Worm (Caenorhabditis elegans) whole organism, L2 larva: Measurements from ENCODE around the gene asp-2.

ENCODE experiments used
- C34F6.9 ChIP-seq: fragments of 150-350 bp; optimal IDR thresholded peaks from 2 replicates; lab custom pipeline; 2014; ENCODE audit warnings: missing biosample characterization, missing genetic modification characterization
- R02D3.7 ChIP-seq: fragments of 150-350 bp; optimal IDR thresholded peaks from 2 replicates; lab custom pipeline; 2014; ENCODE audit warnings: missing biosample characterization, missing genetic modification characterization
- Y55F3AM.14 ChIP-seq: fragments of 200-800 bp; sonication (Bioruptor generic); optimal IDR thresholded peaks from 2 replicates; lab custom pipeline; 2018; ENCODE audit warnings: mild to moderate bottlenecking, missing genetic modification characterization, missing compliant biosample characterization
- ZK546.5 ChIP-seq: sonication (generic microtip); optimal IDR thresholded peaks from 2 replicates; lab custom pipeline; 2017; ENCODE audit warnings: missing biosample characterization, missing genetic modification characterization
- alr-1 ChIP-seq: fragments of 150-350 bp; optimal IDR thresholded peaks from 2 replicates; lab custom pipeline; 2014; ENCODE audit warnings: missing biosample characterization, missing genetic modification characterization
- aly-2 ChIP-seq: fragments of 150-350 bp; optimal IDR thresholded peaks from 2 replicates; lab custom pipeline; 2014; ENCODE audit warnings: missing biosample characterization, missing genetic modification characterization
- ama-1 ChIP-seq: fragments of 150-350 bp; optimal IDR thresholded peaks from 2 replicates; lab custom pipeline; 2018; ENCODE audit warnings: inconsistent platforms
- blmp-1 ChIP-seq: sonication (generic microtip); optimal IDR thresholded peaks from 2 replicates; lab custom pipeline; 2017; ENCODE audit warnings: missing genetic modification characterization, mild to moderate bottlenecking, missing compliant biosample characterization, antibody characterized with exemption, moderate library complexity; ENCODE audit not compliant: insufficient read depth
- ceh-82 ChIP-seq: fragments of 150-350 bp; optimal IDR thresholded peaks from 2 replicates; lab custom pipeline; 2014; ENCODE audit warnings: missing biosample characterization, missing genetic modification characterization
- crh-2 ChIP-seq: sonication (generic microtip); optimal IDR thresholded peaks from 2 replicates; lab custom pipeline; 2017; ENCODE audit warnings: missing biosample characterization, missing genetic modification characterization
- dmd-4 ChIP-seq: sonication (generic microtip); optimal IDR thresholded peaks from 2 replicates; lab custom pipeline; 2017; ENCODE audit warnings: missing biosample characterization, missing genetic modification characterization
- egl-27 ChIP-seq: sonication (generic microtip); optimal IDR thresholded peaks from 3 replicates; lab custom pipeline; 2017; ENCODE audit warnings: missing biosample characterization, missing genetic modification reagents, missing genetic modification characterization
- elt-1 ChIP-seq: fragments of 150-350 bp; optimal IDR thresholded peaks from 2 replicates; lab custom pipeline; 2014; ENCODE audit warnings: missing biosample characterization, missing genetic modification characterization
- elt-3 ChIP-seq: sonication (generic microtip); optimal IDR thresholded peaks from 2 replicates; lab custom pipeline; 2017; ENCODE audit warnings: missing biosample characterization, missing genetic modification characterization
- fos-1 ChIP-seq: fragments of 150-350 bp; optimal IDR thresholded peaks from 2 replicates; lab custom pipeline; 2014; ENCODE audit warnings: missing biosample characterization, missing genetic modification characterization
- gmeb-1 ChIP-seq: fragments of 150-350 bp; optimal IDR thresholded peaks from 2 replicates; lab custom pipeline; 2014; ENCODE audit warnings: missing biosample characterization, missing genetic modification characterization
- lin-11 ChIP-seq: fragments of 150-350 bp; sonication (generic microtip); optimal IDR thresholded peaks from 2 replicates; lab custom pipeline; 2014; ENCODE audit warnings: missing biosample characterization, missing genetic modification characterization, inconsistent platforms, mixed read lengths
- lin-13 ChIP-seq: fragments of 150-350 bp; optimal IDR thresholded peaks from 2 replicates; lab custom pipeline; 2014; ENCODE audit warnings: missing biosample characterization, missing genetic modification reagents, missing genetic modification characterization
- lin-39 ChIP-seq: fragments of 150-350 bp; optimal IDR thresholded peaks from 2 replicates; lab custom pipeline; 2014; ENCODE audit warnings: missing biosample characterization, missing genetic modification reagents, missing genetic modification characterization
- lsy-2 ChIP-seq, 2 experiments: fragments of 150-350 bp in 1 of 2; sonication (generic microtip) in 1 of 2; optimal IDR thresholded peaks; 2 replicates each; lab custom pipeline; 2014 to 2017; ENCODE audit warnings: missing biosample characterization in 2 of 2, missing genetic modification characterization in 2 of 2
- mab-5 ChIP-seq: fragments of 150-350 bp; optimal IDR thresholded peaks from 2 replicates; lab custom pipeline; 2014; ENCODE audit warnings: missing biosample characterization, missing genetic modification characterization
- mbf-1 ChIP-seq: sonication (generic microtip); optimal IDR thresholded peaks from 2 replicates; lab custom pipeline; 2017; ENCODE audit warnings: missing biosample characterization, missing genetic modification characterization
- mdl-1 ChIP-seq, 2 experiments: fragments of 150-350 bp in 1 of 2; sonication (generic microtip) in 1 of 2; optimal IDR thresholded peaks; 2 replicates each; lab custom pipeline; 2017; ENCODE audit warnings: missing biosample characterization in 2 of 2, missing genetic modification characterization in 2 of 2
- nhr-10 ChIP-seq: sonication (generic microtip); optimal IDR thresholded peaks from 2 replicates; lab custom pipeline; 2017; ENCODE audit warnings: missing biosample characterization, missing genetic modification characterization
- nhr-11 ChIP-seq: fragments of 150-350 bp; optimal IDR thresholded peaks from 2 replicates; lab custom pipeline; 2014; ENCODE audit warnings: missing biosample characterization, missing genetic modification characterization
- nhr-12 ChIP-seq: fragments of 150-350 bp; optimal IDR thresholded peaks from 2 replicates; lab custom pipeline; 2014; ENCODE audit warnings: missing biosample characterization, missing genetic modification characterization
- nhr-129 ChIP-seq: fragments of 150-350 bp; optimal IDR thresholded peaks from 2 replicates; lab custom pipeline; 2014; ENCODE audit warnings: missing biosample characterization, missing genetic modification characterization
- nhr-21 ChIP-seq: fragments of 150-350 bp; optimal IDR thresholded peaks from 2 replicates; lab custom pipeline; 2014; ENCODE audit warnings: missing biosample characterization, missing genetic modification characterization
- nhr-237 ChIP-seq: fragments of 150-350 bp; optimal IDR thresholded peaks from 2 replicates; lab custom pipeline; 2014; ENCODE audit warnings: missing biosample characterization, missing genetic modification characterization
- nhr-25 ChIP-seq: fragments of 150-350 bp; sonication (generic microtip); optimal IDR thresholded peaks from 3 replicates; lab custom pipeline; 2014; ENCODE audit warnings: missing biosample characterization, missing genetic modification characterization
- nhr-77 ChIP-seq: fragments of 150-350 bp; optimal IDR thresholded peaks from 2 replicates; lab custom pipeline; 2014; ENCODE audit warnings: missing biosample characterization, missing genetic modification characterization
- peb-1 ChIP-seq: fragments of 150-350 bp; optimal IDR thresholded peaks from 2 replicates; lab custom pipeline; 2014; ENCODE audit warnings: missing biosample characterization, missing genetic modification characterization
- sem-4 ChIP-seq: fragments of 150-350 bp; optimal IDR thresholded peaks from 2 replicates; lab custom pipeline; 2014; ENCODE audit warnings: missing biosample characterization, missing genetic modification reagents, missing genetic modification characterization
- skn-1 ChIP-seq: sonication (generic microtip); optimal IDR thresholded peaks from 2 replicates; lab custom pipeline; 2017; ENCODE audit warnings: missing biosample characterization, missing genetic modification characterization
- sma-3 ChIP-seq: sonication (generic microtip); optimal IDR thresholded peaks from 2 replicates; lab custom pipeline; 2016; ENCODE audit warnings: missing genetic modification reagents, missing genetic modification characterization, missing compliant biosample characterization
- sma-9 ChIP-seq, 2 experiments: fragments of 150-350 bp in 1 of 2; sonication (generic microtip) in 1 of 2; optimal IDR thresholded peaks; 2 replicates each; lab custom pipeline; 2014 to 2016; ENCODE audit warnings: missing genetic modification characterization in 2 of 2, mild to moderate bottlenecking in 1 of 2, missing biosample characterization in 1 of 2, missing compliant biosample characterization in 1 of 2, missing genetic modification reagents in 1 of 2, moderate library complexity in 1 of 2
- snpc-4 ChIP-seq: fragments of 150-350 bp; optimal IDR thresholded peaks from 2 replicates; lab custom pipeline; 2014; ENCODE audit warnings: missing biosample characterization, missing genetic modification characterization
- unc-39 ChIP-seq: fragments of 150-350 bp; optimal IDR thresholded peaks from 2 replicates; lab custom pipeline; 2014; ENCODE audit warnings: missing biosample characterization, missing genetic modification characterization
- unc-55 ChIP-seq: fragments of 150-350 bp; sonication (generic microtip); optimal IDR thresholded peaks from 3 replicates; lab custom pipeline; 2014; ENCODE audit warnings: missing biosample characterization, missing genetic modification reagents, missing genetic modification characterization
- unc-62 ChIP-seq: fragments of 150-350 bp; optimal IDR thresholded peaks from 2 replicates; lab custom pipeline; 2014; ENCODE audit warnings: missing biosample characterization, missing genetic modification reagents, missing genetic modification characterization
- zag-1 ChIP-seq: fragments of 150-350 bp; optimal IDR thresholded peaks from 2 replicates; lab custom pipeline; 2014; ENCODE audit warnings: missing biosample characterization, missing genetic modification characterization
- ztf-1 ChIP-seq: fragments of 200-800 bp; sonication (Bioruptor generic); conservative IDR thresholded peaks from 2 replicates; pipeline ENCODE4 v1.3.6; 2022; ENCODE audit warnings: missing genetic modification characterization, missing compliant biosample characterization
- ztf-11 ChIP-seq: sonication (generic microtip); optimal IDR thresholded peaks from 2 replicates; lab custom pipeline; 2017; ENCODE audit warnings: missing biosample characterization, missing genetic modification characterization
- ztf-4 ChIP-seq: fragments of 150-350 bp; optimal IDR thresholded peaks from 2 replicates; lab custom pipeline; 2014; ENCODE audit warnings: missing biosample characterization, missing genetic modification characterization

asp-2 gene

ce11 chrV:9224981-9225380, 22.1 kb downstream of the asp-2 start:
- no peak for TF ChIP-seq peb-1
- peak; percentile 74 for TF ChIP-seq blmp-1
- TF ChIP-seq unc-55 (GFP tag; lab: Kevin White, UChicago), result peak; percentile 26
- no peak for TF ChIP-seq nhr-77 (tag; lab: Kevin White, UChicago)
- TF ChIP-seq, all 48 proteins: peak for 2

- TF ChIP-seq elt-1 (tag; lab: Kevin White, UChicago) (no peak), C34F6.9 (peak; percentile 54), lsy-2 (tag; optimal IDR thresholded peaks at IDR 0.05; lab: Kevin White, UChicago) (peak in 1 of 2 experiments; percentile 36), crh-2 (tag; lab: Kevin White, UChicago) (peak; percentile 16), nhr-129 (tag; lab: Kevin White, UChicago) (peak; percentile 8), unc-55 (GFP tag; lab: Kevin White, UChicago) (peak; percentile 49), Y55F3AM.14 (GFP tag; lab: Kevin White, UChicago) (no peak)
These were observed 22.8 kb downstream of the asp-2 start, which contains the start of gene F07C3.2 for ce11 chrV:9225675-9226144. TSS of gene F07C3.2 (plus strand) at chrV:9226094.

DNA sequence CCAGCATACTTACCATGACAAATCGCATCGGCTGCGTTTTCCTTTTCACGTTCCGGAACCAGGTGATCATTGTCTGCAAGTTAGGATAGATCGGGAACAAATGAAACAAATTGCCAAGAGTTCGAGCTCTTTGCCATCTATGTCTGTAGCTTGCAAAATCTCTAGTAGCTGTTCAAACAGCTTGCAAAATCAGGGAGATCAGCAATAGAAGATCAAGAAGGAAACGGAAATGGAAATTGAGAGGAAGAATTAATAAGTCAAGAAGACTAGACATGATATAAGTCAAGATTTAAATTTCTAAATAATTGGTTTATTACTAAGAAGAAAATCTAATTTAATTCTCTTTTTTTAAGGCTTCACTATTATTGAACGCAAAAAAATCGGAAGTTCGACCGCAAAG, 29.4 kb downstream of the asp-2 start, which contains the start of gene F07C3.3:
Gene F07C3.3, minus strand, starts transcription at position 101 of the 400 bp plus-strand sequence.
- TF ChIP-seq alr-1 (tag; lab: Kevin White, UChicago) (no peak), nhr-237 (tag; lab: Kevin White, UChicago) (no peak), nhr-11 (tag; lab: Kevin White, UChicago) (no peak), C34F6.9 (no peak), gmeb-1 (no peak), egl-27 (tag; lab: Kevin White, UChicago) (no peak), peb-1 (no peak), elt-1 (tag; lab: Kevin White, UChicago) (no peak), mbf-1 (tag; lab: Kevin White, UChicago) (no peak), nhr-12 (tag; lab: Kevin White, UChicago) (no peak), fos-1 (tag; lab: Kevin White, UChicago) (no peak)

DNA sequence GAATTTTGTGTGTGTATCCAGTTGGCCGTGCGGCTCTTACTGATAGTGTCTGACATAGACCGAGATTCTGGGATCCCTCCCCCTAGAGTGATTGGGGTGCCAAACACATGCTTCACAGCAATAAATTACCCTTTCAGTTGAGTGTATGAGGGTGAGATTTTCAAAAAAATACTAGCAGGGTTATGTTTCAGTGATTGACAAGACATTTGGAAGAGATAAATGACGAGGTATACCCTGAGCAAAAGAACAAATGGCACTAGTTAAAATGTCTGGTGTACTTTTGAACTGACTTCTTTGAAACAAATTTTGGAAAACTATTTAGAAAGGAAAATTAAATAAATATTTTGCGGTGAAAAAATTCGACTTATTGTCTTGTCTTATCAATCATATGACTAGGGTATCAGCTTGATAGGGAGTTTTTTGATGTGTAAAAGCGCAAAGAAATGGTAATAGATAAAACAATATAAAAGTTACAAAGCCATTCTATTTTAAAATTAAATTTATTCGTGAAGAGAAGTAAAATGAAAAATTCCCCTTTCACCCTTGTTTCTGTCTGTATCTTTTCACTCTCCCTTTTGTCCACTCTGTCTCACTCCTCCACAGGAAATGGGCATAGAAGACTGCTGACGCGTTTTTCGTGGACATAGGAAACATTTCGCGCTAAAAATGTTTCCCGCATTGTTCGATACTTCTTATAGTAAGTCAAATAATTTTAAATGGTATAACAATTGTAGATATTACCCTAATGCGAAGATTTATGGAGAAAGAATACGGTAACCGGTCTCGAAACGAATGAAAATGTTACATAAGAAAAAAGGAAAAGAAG, 40.5 kb downstream of the asp-2 start, which contains the start of gene glo-4:
Gene glo-4, minus strand, starts transcription at position 51 of the 826 bp plus-strand sequence.
- TF ChIP-seq elt-1 (tag; lab: Kevin White, UChicago), result no peak
- TF ChIP-seq ceh-82 (tag; lab: Kevin White, UChicago), result no peak
- peak; percentile 72 for TF ChIP-seq nhr-21 (tag; lab: Kevin White, UChicago)
- TF ChIP-seq lin-39, result no peak
- TF ChIP-seq lsy-2 (tag; optimal IDR thresholded peaks at IDR 0.05; lab: Kevin White, UChicago), result peak; percentile 72 to 91
- no peak for TF ChIP-seq dmd-4 (tag; lab: Kevin White, UChicago)
- TF ChIP-seq ZK546.5 (tag; lab: Kevin White, UChicago), result no peak
- TF ChIP-seq nhr-25 (tag; lab: Kevin White, UChicago), result no peak
- TF ChIP-seq ztf-1, result no peak
- no peak for TF ChIP-seq zag-1 (tag; lab: Kevin White, UChicago)
- TF ChIP-seq nhr-10 (tag; lab: Kevin White, UChicago), result no peak
- TF ChIP-seq sma-9 (GFP tag; optimal IDR thresholded peaks at IDR 0.05; lab: Kevin White, UChicago), result peak; percentile 91
- TF ChIP-seq sma-9 (tag; optimal IDR thresholded peaks at IDR 0.05; lab: Kevin White, UChicago), result no peak
- peak; percentile 89 for TF ChIP-seq sem-4 (tag; lab: Kevin White, UChicago)
- TF ChIP-seq alr-1 (tag; lab: Kevin White, UChicago), result no peak
- no peak for TF ChIP-seq R02D3.7 (tag; lab: Kevin White, UChicago)
- TF ChIP-seq elt-3, result no peak
- no peak for TF ChIP-seq aly-2 (tag; lab: Kevin White, UChicago)
- TF ChIP-seq snpc-4 (tag; lab: Kevin White, UChicago), result peak; percentile 46
- TF ChIP-seq skn-1 (tag; lab: Kevin White, UChicago), result no peak
- TF ChIP-seq C34F6.9, result peak; percentile 91
- TF ChIP-seq sma-3 (GFP tag; lab: Kevin White, UChicago), result peak; percentile 79
- TF ChIP-seq gmeb-1, result peak; percentile 77
- TF ChIP-seq ztf-4, result peak; percentile 61
- TF ChIP-seq nhr-77 (tag; lab: Kevin White, UChicago), result no peak
- no peak for TF ChIP-seq mdl-1 (tag; optimal IDR thresholded peaks at IDR 0.05; lab: Kevin White, UChicago)
- TF ChIP-seq crh-2 (tag; lab: Kevin White, UChicago), result peak; percentile 87
- TF ChIP-seq unc-39 (tag; lab: Kevin White, UChicago), result no peak
- peak; percentile 89 for TF ChIP-seq nhr-129 (tag; lab: Kevin White, UChicago)
- no peak for TF ChIP-seq peb-1
- TF ChIP-seq ama-1 (lab: Kevin White, UChicago), result peak; percentile 55
- TF ChIP-seq unc-62 (GFP tag; lab: Kevin White, UChicago), result no peak
- no peak for TF ChIP-seq Y55F3AM.14 (GFP tag; lab: Kevin White, UChicago)
- TF ChIP-seq lin-11 (tag; lab: Kevin White, UChicago), result no peak
- no peak for TF ChIP-seq nhr-12 (tag; lab: Kevin White, UChicago)
- peak; percentile 81 for TF ChIP-seq lin-13
- no peak for TF ChIP-seq ztf-11 (tag; lab: Kevin White, UChicago)
- TF ChIP-seq blmp-1, result no peak
- peak; percentile 71 for TF ChIP-seq mab-5 (tag; lab: Kevin White, UChicago)
